Worm (Caenorhabditis elegans) whole organism, mixed stage, embryonic: ENCODE data around the gene K09E9.4.

ENCODE experiments used
- M03D4.4 ChIP-seq: sonication (generic microtip); optimal IDR thresholded peaks from 2 replicates; lab custom pipeline; 2017; ENCODE audit warnings: mild to moderate bottlenecking, missing genetic modification characterization, missing compliant biosample characterization
- bed-3 ChIP-seq: fragments of 200-800 bp; sonication (Bioruptor generic); optimal IDR thresholded peaks from 3 replicates; lab custom pipeline; 2018; ENCODE audit warnings: mild to moderate bottlenecking, missing genetic modification characterization, moderate library complexity, missing compliant biosample characterization
- blmp-1 ChIP-seq: fragments of 150-350 bp; optimal IDR thresholded peaks from 2 replicates; lab custom pipeline; 2014; ENCODE audit warnings: missing biosample characterization, missing genetic modification characterization
- ceh-39 ChIP-seq: fragments of 150-350 bp; optimal IDR thresholded peaks from 2 replicates; lab custom pipeline; 2014; ENCODE audit warnings: missing biosample characterization, missing genetic modification characterization
- ceh-43 ChIP-seq: fragments of 200-800 bp; sonication (Bioruptor generic); optimal IDR thresholded peaks from 2 replicates; lab custom pipeline; 2018; ENCODE audit warnings: mild to moderate bottlenecking, missing genetic modification characterization, moderate library complexity, missing compliant biosample characterization
- ceh-83 ChIP-seq: fragments of 200-800 bp; sonication (Bioruptor generic); optimal IDR thresholded peaks from 2 replicates; lab custom pipeline; 2018; ENCODE audit warnings: mild to moderate bottlenecking, missing genetic modification characterization, missing compliant biosample characterization
- cnd-1 ChIP-seq: fragments of 200-800 bp; sonication (Bioruptor generic); optimal IDR thresholded peaks from 2 replicates; lab custom pipeline; 2018; ENCODE audit warnings: mild to moderate bottlenecking, missing genetic modification characterization, missing compliant biosample characterization
- drap-1 ChIP-seq: fragments of 200-800 bp; sonication (Bioruptor generic); optimal IDR thresholded peaks from 3 replicates; lab custom pipeline; 2018; ENCODE audit warnings: mild to moderate bottlenecking, missing genetic modification characterization, missing compliant biosample characterization
- elt-1 ChIP-seq: sonication (generic microtip); optimal IDR thresholded peaks from 2 replicates; lab custom pipeline; 2017; ENCODE audit warnings: missing genetic modification characterization, mild to moderate bottlenecking, missing compliant biosample characterization, antibody characterized with exemption, moderate library complexity, borderline replicate concordance; ENCODE audit not compliant: insufficient read depth
- flh-1 ChIP-seq: fragments of 200-800 bp; sonication (Bioruptor generic); optimal IDR thresholded peaks from 2 replicates; lab custom pipeline; 2018; ENCODE audit warnings: mild to moderate bottlenecking, missing genetic modification characterization, moderate library complexity, missing compliant biosample characterization
- ham-2 ChIP-seq: fragments of 200-800 bp; sonication (Bioruptor generic); optimal IDR thresholded peaks from 2 replicates; lab custom pipeline; 2018; ENCODE audit warnings: mild to moderate bottlenecking, missing genetic modification characterization, missing compliant biosample characterization
- hlh-1 ChIP-seq: fragments of 150-350 bp; optimal IDR thresholded peaks from 2 replicates; lab custom pipeline; 2014; ENCODE audit warnings: missing biosample characterization, missing genetic modification reagents, missing genetic modification characterization
- lin-13 ChIP-seq: fragments of 150-350 bp; optimal IDR thresholded peaks from 2 replicates; lab custom pipeline; 2014; ENCODE audit warnings: missing biosample characterization, missing genetic modification characterization
- lin-32 ChIP-seq: fragments of 200-800 bp; sonication (Bioruptor generic); optimal IDR thresholded peaks from 2 replicates; lab custom pipeline; 2018; ENCODE audit warnings: mild to moderate bottlenecking, missing genetic modification characterization, missing compliant biosample characterization
- lsy-2 ChIP-seq: fragments of 150-350 bp; optimal IDR thresholded peaks from 2 replicates; lab custom pipeline; 2014; ENCODE audit warnings: missing biosample characterization, missing genetic modification characterization
- mab-5 ChIP-seq: fragments of 150-350 bp; optimal IDR thresholded peaks from 2 replicates; lab custom pipeline; 2014; ENCODE audit warnings: missing biosample characterization, missing genetic modification characterization
- mep-1 ChIP-seq: fragments of 150-350 bp; optimal IDR thresholded peaks from 2 replicates; lab custom pipeline; 2017; ENCODE audit warnings: missing biosample characterization, missing genetic modification reagents, missing genetic modification characterization, inconsistent platforms
- nhr-12 ChIP-seq: fragments of 150-350 bp; optimal IDR thresholded peaks from 2 replicates; lab custom pipeline; 2014; ENCODE audit warnings: missing biosample characterization, missing genetic modification characterization
- nhr-2 ChIP-seq: fragments of 150-350 bp; optimal IDR thresholded peaks from 2 replicates; lab custom pipeline; 2014; ENCODE audit warnings: missing biosample characterization, missing genetic modification characterization
- nhr-237 ChIP-seq: fragments of 150-350 bp; optimal IDR thresholded peaks from 2 replicates; lab custom pipeline; 2014; ENCODE audit warnings: missing biosample characterization, missing genetic modification characterization
- nhr-76 ChIP-seq: sonication (generic microtip); optimal IDR thresholded peaks from 2 replicates; lab custom pipeline; 2017; ENCODE audit warnings: missing biosample characterization, missing genetic modification characterization
- pha-4 ChIP-seq: fragments of 150-350 bp; optimal IDR thresholded peaks from 2 replicates; lab custom pipeline; 2018; ENCODE audit warnings: missing biosample characterization, missing genetic modification reagents, missing genetic modification characterization
- sem-2 ChIP-seq: fragments of 200-800 bp; sonication (Bioruptor generic); optimal IDR thresholded peaks from 2 replicates; lab custom pipeline; 2018; ENCODE audit warnings: mild to moderate bottlenecking, missing genetic modification characterization, missing compliant biosample characterization
- snpc-4 ChIP-seq: fragments of 150-350 bp; optimal IDR thresholded peaks from 2 replicates; lab custom pipeline; 2014; ENCODE audit warnings: missing biosample characterization, missing genetic modification characterization
- tbx-8 ChIP-seq: fragments of 200-800 bp; sonication (Bioruptor generic); optimal IDR thresholded peaks from 2 replicates; lab custom pipeline; 2018; ENCODE audit warnings: mild to moderate bottlenecking, missing genetic modification characterization, moderate library complexity, missing compliant biosample characterization
- unc-120 ChIP-seq: sonication (generic microtip); optimal IDR thresholded peaks from 2 replicates; lab custom pipeline; 2017; ENCODE audit warnings: missing genetic modification characterization, missing compliant biosample characterization; ENCODE audit not compliant: poor library complexity, severe bottlenecking
- unc-62 ChIP-seq: fragments of 150-350 bp; optimal IDR thresholded peaks from 2 replicates; lab custom pipeline; 2014; ENCODE audit warnings: missing biosample characterization, missing genetic modification reagents, missing genetic modification characterization
- zip-8 ChIP-seq: fragments of 150-350 bp; optimal IDR thresholded peaks from 2 replicates; lab custom pipeline; 2014; ENCODE audit warnings: missing biosample characterization, missing genetic modification characterization
- ztf-11 ChIP-seq: fragments of 150-350 bp; optimal IDR thresholded peaks from 2 replicates; lab custom pipeline; 2014; ENCODE audit warnings: missing biosample characterization, missing genetic modification characterization

The K09E9.4 gene

DNA sequence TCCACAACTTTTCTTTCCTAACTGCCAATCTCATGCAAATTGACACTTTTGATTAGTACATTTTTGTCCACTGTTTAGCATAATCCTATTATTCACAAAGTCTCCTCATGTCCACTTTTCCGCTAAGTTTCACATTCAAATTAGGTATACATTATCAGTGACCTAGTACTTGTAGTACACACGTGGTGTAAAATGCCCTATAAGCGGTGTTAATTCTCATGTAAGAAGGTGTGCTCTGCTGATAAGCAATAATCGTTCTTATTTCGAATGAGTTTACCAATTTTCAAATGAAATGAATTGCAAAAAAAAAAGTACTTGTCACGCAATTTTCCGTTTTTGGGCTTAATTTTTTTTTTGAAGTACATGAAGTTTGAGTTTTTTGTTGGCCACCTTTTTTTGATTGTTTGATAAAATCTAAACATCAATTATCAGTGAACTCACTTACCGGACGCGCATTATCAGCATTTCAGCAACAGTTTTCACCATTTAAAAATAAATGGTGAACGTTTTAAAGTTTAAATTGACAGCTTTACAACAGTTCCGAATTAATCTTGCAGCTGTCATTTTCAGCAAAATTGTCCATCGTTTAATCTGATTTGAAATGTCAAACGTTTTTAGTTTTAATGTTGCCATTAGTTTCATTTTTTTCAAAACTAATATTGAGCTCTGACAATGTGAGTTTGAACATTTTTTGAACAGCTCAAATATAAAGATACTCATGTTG, 31.4 kb downstream of the K09E9.4 start:
- no peak for TF ChIP-seq ham-2 (GFP tag; lab: Kevin White, UChicago)
- TF ChIP-seq ceh-83 (GFP tag; lab: Kevin White, UChicago) = no peak
- TF ChIP-seq elt-1 (tag; lab: Kevin White, UChicago) = no peak
- no peak for TF ChIP-seq snpc-4
- TF ChIP-seq hlh-1 = no peak
- no peak for TF ChIP-seq blmp-1 (tag; lab: Kevin White, UChicago)
- no peak for TF ChIP-seq unc-120 (tag; lab: Kevin White, UChicago)

DNA sequence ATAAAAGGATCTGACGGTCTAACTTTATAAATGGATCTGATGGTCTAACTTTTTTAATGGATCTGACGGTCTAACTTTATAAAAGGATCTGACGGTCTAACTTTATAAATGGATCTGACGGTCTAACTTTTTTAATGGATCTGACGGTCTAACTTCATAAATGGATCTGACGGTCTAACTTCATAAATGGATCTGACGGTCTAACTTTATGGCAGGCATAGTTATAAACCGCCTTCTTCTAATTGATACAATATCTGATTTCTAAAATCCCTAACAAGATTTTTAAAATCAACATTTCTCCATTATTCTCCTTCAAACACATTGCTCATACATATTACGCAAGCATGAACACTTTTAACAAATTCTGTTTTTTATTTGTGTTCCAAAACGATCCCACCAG, 33.2 kb downstream of the K09E9.4 start, which contains the start of gene K09A9.8:
K09A9.8 (minus strand) TSS at position 101 of the 400 bp plus-strand sequence.
- TF ChIP-seq mep-1 (tag; lab: Kevin White, UChicago) (no peak), nhr-237 (no peak), cnd-1 (tag; lab: Kevin White, UChicago) (no peak), lin-32 (no peak), zip-8 (tag; lab: Kevin White, UChicago) (no peak), ham-2 (GFP tag; lab: Kevin White, UChicago) (no peak), nhr-12 (tag; lab: Kevin White, UChicago) (no peak), snpc-4 (no peak), M03D4.4 (tag; lab: Kevin White, UChicago) (no peak)

DNA sequence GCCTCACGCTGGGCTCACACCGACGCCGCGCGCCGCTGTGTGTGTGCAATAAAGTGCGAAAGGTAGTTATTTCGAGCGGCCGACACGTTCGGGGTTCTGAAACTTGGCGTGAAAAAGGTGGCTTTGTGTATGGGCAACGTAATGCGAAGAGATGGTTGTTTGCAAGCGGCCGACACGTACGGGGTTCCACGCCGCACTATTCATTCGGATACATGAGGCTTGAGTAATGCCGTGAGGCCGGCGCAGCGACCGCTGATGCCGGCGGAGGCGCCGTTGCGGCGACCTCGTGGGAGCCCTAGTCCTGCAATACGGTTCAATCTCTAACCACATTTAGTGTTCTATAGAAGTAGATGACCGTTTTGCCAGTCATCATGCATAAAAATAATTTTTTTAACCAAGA, 36.2 kb downstream of the K09E9.4 start:
- TF ChIP-seq lsy-2 (tag; lab: Kevin White, UChicago) (no peak), cnd-1 (tag; lab: Kevin White, UChicago) (no peak), ceh-43 (GFP tag; lab: Kevin White, UChicago) (no peak), unc-62 (GFP tag; lab: Kevin White, UChicago) (no peak), blmp-1 (tag; lab: Kevin White, UChicago) (no peak), lin-32 (no peak), bed-3 (no peak), sem-2 (GFP tag; lab: Kevin White, UChicago) (no peak), lin-13 (tag; lab: Kevin White, UChicago) (no peak), mab-5 (tag; lab: Kevin White, UChicago) (no peak), tbx-8 (GFP tag; lab: Kevin White, UChicago) (no peak), zip-8 (tag; lab: Kevin White, UChicago) (no peak), hlh-1 (no peak), snpc-4 (no peak)

DNA sequence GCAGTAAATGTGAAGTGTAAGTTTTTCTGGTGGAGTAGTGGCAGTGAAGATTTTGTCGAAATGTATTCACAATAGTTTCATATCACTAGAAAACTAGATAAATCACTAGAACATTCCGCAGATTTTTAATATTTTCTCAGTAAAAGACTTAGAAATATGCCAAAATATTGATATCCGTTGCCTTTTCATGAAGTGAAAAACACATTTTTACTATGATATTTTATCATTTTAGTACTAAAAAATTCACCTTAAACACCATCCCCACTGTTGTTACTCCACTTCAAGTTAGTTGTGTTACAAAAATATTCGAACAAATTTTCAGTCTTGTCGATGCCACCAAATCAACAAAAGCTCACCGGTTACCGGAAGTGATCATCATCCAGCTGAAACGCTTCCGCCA, 36.9 kb downstream of the K09E9.4 start:
- TF ChIP-seq unc-120 (tag; lab: Kevin White, UChicago) (no peak), flh-1 (GFP tag; lab: Kevin White, UChicago) (no peak), mep-1 (tag; lab: Kevin White, UChicago) (no peak), nhr-76 (tag; lab: Kevin White, UChicago) (no peak), ham-2 (GFP tag; lab: Kevin White, UChicago) (no peak), ceh-39 (no peak), sem-2 (GFP tag; lab: Kevin White, UChicago) (no peak), snpc-4 (no peak), mab-5 (tag; lab: Kevin White, UChicago) (no peak), M03D4.4 (tag; lab: Kevin White, UChicago) (no peak), tbx-8 (GFP tag; lab: Kevin White, UChicago) (no peak), lsy-2 (tag; lab: Kevin White, UChicago) (no peak), nhr-2 (tag; lab: Kevin White, UChicago) (no peak), ceh-43 (GFP tag; lab: Kevin White, UChicago) (no peak), nhr-237 (no peak)
- TF ChIP-seq, all 35 proteins: peak for 0

DNA sequence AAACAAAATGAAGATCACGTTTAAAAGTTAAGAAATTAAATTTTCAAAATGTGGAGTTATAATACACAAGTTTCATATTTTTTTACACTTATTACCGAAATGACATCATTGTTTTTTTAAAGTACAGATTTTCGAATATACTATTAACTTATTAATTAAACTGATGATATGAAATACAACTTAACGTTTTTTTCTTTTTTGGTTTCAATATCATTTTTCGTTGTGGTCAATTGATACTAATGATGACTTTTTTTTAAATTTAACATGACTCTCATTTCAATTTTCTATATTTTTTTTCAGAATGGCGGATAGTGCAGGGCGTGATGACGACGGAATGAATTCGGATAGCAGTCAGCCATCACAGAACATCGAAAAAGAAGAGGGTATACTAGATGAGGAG, 39.2 kb downstream of the K09E9.4 start, which contains the start of gene usp-33:
usp-33 (plus strand) TSS at position 301 of the 400 bp plus-strand sequence.
- TF ChIP-seq unc-62 (GFP tag; lab: Kevin White, UChicago) = no peak
- TF ChIP-seq flh-1 (GFP tag; lab: Kevin White, UChicago) = no peak
- TF ChIP-seq blmp-1 (tag; lab: Kevin White, UChicago) = no peak
- TF ChIP-seq ceh-39 = no peak
- no peak for TF ChIP-seq zip-8 (tag; lab: Kevin White, UChicago)
- TF ChIP-seq elt-1 (tag; lab: Kevin White, UChicago) = no peak
- no peak for TF ChIP-seq ham-2 (GFP tag; lab: Kevin White, UChicago)
- no peak for TF ChIP-seq lin-32
- no peak for TF ChIP-seq hlh-1
- no peak for TF ChIP-seq cnd-1 (tag; lab: Kevin White, UChicago)
- no peak for TF ChIP-seq ztf-11 (tag; lab: Kevin White, UChicago)
- TF ChIP-seq sem-2 (GFP tag; lab: Kevin White, UChicago) = no peak
- TF ChIP-seq pha-4 (tag; lab: Kevin White, UChicago) = no peak
- no peak for TF ChIP-seq drap-1
- no peak for TF ChIP-seq lsy-2 (tag; lab: Kevin White, UChicago)
- TF ChIP-seq bed-3 = no peak
